Worm (Caenorhabditis elegans) whole organism, L4/young adult: ENCODE results near the gene mec-10.

Experiments used
- W03F9.2 ChIP-seq: fragments of 150-350 bp; optimal IDR thresholded peaks from 2 replicates; lab custom pipeline; 2014; ENCODE audit warnings: missing biosample characterization, missing genetic modification characterization
- dao-5 ChIP-seq: sonication (generic microtip); optimal IDR thresholded peaks from 2 replicates; lab custom pipeline; 2016; ENCODE audit warnings: missing genotype, missing genetic modification characterization, moderate library complexity, missing compliant biosample characterization
- him-1 ChIP-seq: sonication (generic microtip); optimal IDR thresholded peaks from 2 replicates; lab custom pipeline; 2016; ENCODE audit warnings: missing genotype, missing genetic modification reagents, missing genetic modification characterization, missing compliant biosample characterization

DNA sequence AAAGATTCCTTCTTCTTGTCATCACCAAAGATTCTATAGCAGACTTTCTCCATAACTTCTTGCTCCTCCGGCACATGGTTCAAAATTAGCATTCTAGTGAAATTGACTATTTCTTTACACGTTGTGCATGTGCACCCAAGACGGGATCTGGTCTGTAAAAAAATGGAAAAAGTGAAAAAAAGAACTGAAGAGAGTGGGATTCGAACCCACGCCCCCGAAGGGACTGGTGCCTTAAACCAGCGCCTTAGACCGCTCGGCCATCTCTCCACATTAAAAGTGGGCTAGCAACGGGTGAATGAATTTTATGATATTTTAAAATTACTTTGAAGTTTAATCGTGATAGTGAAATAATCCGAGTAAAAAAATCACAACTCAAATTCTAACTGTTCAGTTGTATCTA, 52.4 kb downstream of the mec-10 start:
- TF ChIP-seq him-1 (tag; lab: Kevin White, UChicago) (no peak), W03F9.2 (tag; lab: Kevin White, UChicago) (no peak), dao-5 (tag; lab: Kevin White, UChicago) (no peak)
